Fruit fly (Drosophila melanogaster): Measurements from ENCODE around the gene wol.

Gene wol

DNA sequence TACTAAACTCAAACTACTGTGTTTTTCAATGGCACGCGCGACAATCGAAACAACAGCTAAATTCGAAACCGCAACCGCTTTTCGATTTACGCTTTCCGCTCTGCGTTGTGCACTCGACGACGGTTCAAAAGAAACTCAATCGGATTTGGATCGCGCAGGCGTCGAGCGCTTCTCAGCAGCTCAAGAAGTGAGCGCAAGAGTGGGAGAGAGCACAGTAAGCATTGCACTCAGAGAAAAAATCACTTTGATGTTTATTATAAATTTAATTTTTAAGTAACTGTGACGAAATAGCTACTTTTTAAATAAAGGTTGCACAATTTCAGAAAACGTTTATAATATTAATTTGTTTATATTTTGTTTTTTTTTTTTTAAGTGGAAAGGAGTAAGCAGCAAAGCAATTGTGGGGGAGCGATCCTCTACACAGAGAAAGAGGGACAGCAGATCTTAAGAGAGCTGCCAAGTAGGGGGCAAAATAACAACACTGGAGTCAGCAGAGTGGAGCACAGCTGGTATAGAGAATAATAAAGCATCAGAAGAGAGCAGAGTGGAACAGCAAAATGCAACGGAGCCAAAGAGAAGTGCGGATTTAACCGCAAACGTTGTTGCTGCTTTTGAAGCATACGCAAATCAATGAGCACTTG is 25.1 kb downstream of the wol start:
- TF ChIP-seq rn (GFP tag; IDR thresholded peaks at IDR 0.05) (peak; percentile 99), CG32121 (GFP tag; IDR thresholded peaks at IDR 0.05) (peak; percentile 100), CG12605 (GFP tag; IDR thresholded peaks at IDR 0.05) (peak; percentile 100), CG9948 (tag; optimal IDR thresholded peaks at IDR 0.05) (peak; percentile 98), gl (tag; optimal IDR thresholded peaks at IDR 0.05) (peak; percentile 93), CG34367 (tag; optimal IDR thresholded peaks at IDR 0.05) (peak; percentile 97), CG17806 (tag; optimal IDR thresholded peaks at IDR 0.05) (peak; percentile 99), Snoo (tag; optimal IDR thresholded peaks at IDR 0.05) (peak; percentile 99), Pif1B (GFP tag; optimal IDR thresholded peaks at IDR 0.05) (peak; percentile 100), fd96Ca (GFP tag; IDR thresholded peaks at IDR 0.05) (peak; percentile 98), D1 (tag; optimal IDR thresholded peaks at IDR 0.05) (peak; percentile 98), CG4496 (GFP tag; IDR thresholded peaks at IDR 0.05) (peak; percentile 99), CG15710 (tag; optimal IDR thresholded peaks at IDR 0.05) (peak; percentile 98), Pif1A (GFP tag; optimal IDR thresholded peaks at IDR 0.05) (peak; percentile 99), Ets98B (GFP tag; IDR thresholded peaks at IDR 0.05) (peak; percentile 99), CG13204 (GFP tag; optimal IDR thresholded peaks at IDR 0.05) (peak; percentile 92), EcR (GFP tag; optimal IDR thresholded peaks at IDR 0.05) (peak; percentile 81), CG10348 (GFP tag; IDR thresholded peaks at IDR 0.05) (peak; percentile 93), CG8301 (tag; optimal IDR thresholded peaks at IDR 0.05) (peak; percentile 98), CG14655 (GFP tag; optimal IDR thresholded peaks at IDR 0.05) (peak; percentile 99), CG8159 (tag; optimal IDR thresholded peaks at IDR 0.05) (peak; percentile 98)

DNA sequence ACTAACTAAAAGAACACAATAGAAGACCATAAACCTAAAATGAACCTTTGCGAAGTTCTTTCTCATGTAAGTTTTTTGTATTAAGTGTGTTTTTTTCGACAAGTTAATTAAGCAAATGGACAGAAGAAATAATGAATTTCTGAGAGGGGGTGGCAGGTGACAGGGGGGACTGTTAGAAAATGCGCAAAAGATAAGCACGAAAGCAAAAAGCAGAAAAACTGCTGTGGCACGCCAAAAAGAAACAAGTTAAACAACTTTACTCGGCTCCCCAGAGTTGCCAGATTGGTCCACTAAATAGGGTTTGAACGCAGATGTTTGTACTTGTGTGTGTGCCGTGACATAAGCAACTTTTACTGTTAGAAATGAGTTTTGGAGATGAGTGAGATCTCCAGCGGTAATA is 25.9 kb downstream of the wol start:
- TF ChIP-seq CG8301 (tag; optimal IDR thresholded peaks at IDR 0.05) (no peak), CG9948 (tag; optimal IDR thresholded peaks at IDR 0.05) (no peak), CG4496 (GFP tag; IDR thresholded peaks at IDR 0.05) (no peak), CG12605 (GFP tag; IDR thresholded peaks at IDR 0.05) (no peak), EcR (GFP tag; optimal IDR thresholded peaks at IDR 0.05) (no peak), CG17806 (tag; optimal IDR thresholded peaks at IDR 0.05) (no peak), CG10348 (GFP tag; IDR thresholded peaks at IDR 0.05) (no peak), D1 (tag; optimal IDR thresholded peaks at IDR 0.05) (no peak), CG32121 (GFP tag; IDR thresholded peaks at IDR 0.05) (no peak)

DNA sequence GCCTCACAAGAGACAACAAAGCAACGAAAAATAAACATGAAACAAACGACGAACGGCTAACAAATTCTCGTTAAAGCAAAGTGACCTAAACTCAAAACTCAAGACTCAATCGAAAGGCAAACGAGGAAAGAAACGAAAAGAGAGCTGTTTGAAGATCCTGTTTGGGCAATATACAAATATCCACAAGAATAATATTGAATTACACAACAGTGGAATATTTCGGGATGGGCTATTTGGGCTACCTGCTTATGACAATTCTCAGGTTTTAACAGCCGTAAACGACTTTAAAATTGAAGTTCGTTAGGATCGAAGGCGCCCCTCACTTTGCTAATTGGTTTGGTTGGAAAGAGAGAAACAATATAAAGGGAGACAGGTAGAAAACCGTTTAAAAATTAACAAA is 26.5 kb downstream of the wol start:
- TF ChIP-seq CG10348 (GFP tag; IDR thresholded peaks at IDR 0.05) (no peak), CG32121 (GFP tag; IDR thresholded peaks at IDR 0.05) (no peak), EcR (GFP tag; optimal IDR thresholded peaks at IDR 0.05) (no peak), CG34367 (tag; optimal IDR thresholded peaks at IDR 0.05) (no peak), CG17806 (tag; optimal IDR thresholded peaks at IDR 0.05) (no peak), fd96Ca (GFP tag; IDR thresholded peaks at IDR 0.05) (no peak), CG12605 (GFP tag; IDR thresholded peaks at IDR 0.05) (no peak), CG9948 (tag; optimal IDR thresholded peaks at IDR 0.05) (no peak), CG4496 (GFP tag; IDR thresholded peaks at IDR 0.05) (no peak), CG13204 (GFP tag; optimal IDR thresholded peaks at IDR 0.05) (no peak)

dm6 chr2L:8274958-8275584 is 27.7 kb downstream of the wol start:
- peak; percentile 49 for TF ChIP-seq Pif1A (GFP tag; optimal IDR thresholded peaks at IDR 0.05)
- TF ChIP-seq CG15710 (tag; optimal IDR thresholded peaks at IDR 0.05), result peak; percentile 74
- peak; percentile 75 for TF ChIP-seq CG8301 (tag; optimal IDR thresholded peaks at IDR 0.05)
- TF ChIP-seq CG10348 (GFP tag; IDR thresholded peaks at IDR 0.05), result no peak
- peak; percentile 35 for TF ChIP-seq Pif1B (GFP tag; optimal IDR thresholded peaks at IDR 0.05)
- peak; percentile 77 for TF ChIP-seq CG17806 (tag; optimal IDR thresholded peaks at IDR 0.05)
- no peak for TF ChIP-seq fd96Ca (GFP tag; IDR thresholded peaks at IDR 0.05)
- TF ChIP-seq CG4496 (GFP tag; IDR thresholded peaks at IDR 0.05), result peak; percentile 79
- peak; percentile 22 for TF ChIP-seq D1 (tag; optimal IDR thresholded peaks at IDR 0.05)
- TF ChIP-seq CG8159 (tag; optimal IDR thresholded peaks at IDR 0.05), result peak; percentile 79
- TF ChIP-seq CG34367 (tag; optimal IDR thresholded peaks at IDR 0.05), result peak; percentile 64
- TF ChIP-seq CG9948 (tag; optimal IDR thresholded peaks at IDR 0.05), result peak; percentile 72
- TF ChIP-seq CG14655 (GFP tag; optimal IDR thresholded peaks at IDR 0.05), result peak; percentile 80
- TF ChIP-seq Ets98B (GFP tag; IDR thresholded peaks at IDR 0.05), result peak; percentile 51
- no peak for TF ChIP-seq CG13204 (GFP tag; optimal IDR thresholded peaks at IDR 0.05)
- TF ChIP-seq CG12605 (GFP tag; IDR thresholded peaks at IDR 0.05), result peak; percentile 82
- peak; percentile 74 for TF ChIP-seq CG32121 (GFP tag; IDR thresholded peaks at IDR 0.05)
- TF ChIP-seq gl (tag; optimal IDR thresholded peaks at IDR 0.05), result no peak
- peak; percentile 30 for TF ChIP-seq Snoo (tag; optimal IDR thresholded peaks at IDR 0.05)
- peak; percentile 42; the same call in 1 of the 2 replicates for TF ChIP-seq rn (GFP tag; IDR thresholded peaks at IDR 0.05)
- TF ChIP-seq EcR (GFP tag; optimal IDR thresholded peaks at IDR 0.05), result no peak

dm6 chr2L:8274127-8274526 is 28.7 kb downstream of the wol start:
- TF ChIP-seq CG32121 (GFP tag; IDR thresholded peaks at IDR 0.05) (no peak), Ets98B (GFP tag; IDR thresholded peaks at IDR 0.05) (no peak), CG14655 (GFP tag; optimal IDR thresholded peaks at IDR 0.05) (no peak), CG8159 (tag; optimal IDR thresholded peaks at IDR 0.05) (no peak), CG8301 (tag; optimal IDR thresholded peaks at IDR 0.05) (no peak), Pif1A (GFP tag; optimal IDR thresholded peaks at IDR 0.05) (no peak), EcR (GFP tag; optimal IDR thresholded peaks at IDR 0.05) (no peak), CG9948 (tag; optimal IDR thresholded peaks at IDR 0.05) (no peak), CG10348 (GFP tag; IDR thresholded peaks at IDR 0.05) (no peak), CG17806 (tag; optimal IDR thresholded peaks at IDR 0.05) (no peak), Pif1B (GFP tag; optimal IDR thresholded peaks at IDR 0.05) (no peak), CG4496 (GFP tag; IDR thresholded peaks at IDR 0.05) (no peak), fd96Ca (GFP tag; IDR thresholded peaks at IDR 0.05) (no peak)
